Fruit fly (Drosophila melanogaster) whole organism, embryonic: ENCODE data around the gene CG13046.
A peak's percentile ranks its signal among the peaks of the same experiment; 100 is the strongest.

Experiments used
- Ada2b ChIP-seq: fragments of 200-800 bp; sonication (Bioruptor generic); IDR thresholded peaks from 2 replicates; pipeline ENCODE4 v1.3.6; 2022; ENCODE audit warnings: missing biosample characterization, missing genetic modification characterization
- B-H1 ChIP-seq: fragments of 200-800 bp; sonication (Bioruptor generic); IDR thresholded peaks from 3 replicates; pipeline ENCODE4 v1.3.6; 2022; ENCODE audit warnings: missing biosample characterization, missing genetic modification characterization
- CG10147 ChIP-seq: fragments of 200-800 bp; sonication (Bioruptor generic); optimal IDR thresholded peaks from 2 replicates; lab custom pipeline; 2019; ENCODE audit warnings: missing biosample characterization, mild to moderate bottlenecking, missing genetic modification characterization, moderate library complexity
- CG11723 ChIP-seq: fragments of 200-800 bp; sonication (Bioruptor generic); optimal IDR thresholded peaks from 2 replicates; lab custom pipeline; 2017; ENCODE audit warnings: missing biosample characterization, mild to moderate bottlenecking, missing genetic modification characterization
- CG1603 ChIP-seq: fragments of 200-800 bp; sonication (Bioruptor generic); optimal IDR thresholded peaks from 2 replicates; lab custom pipeline; 2019; ENCODE audit warnings: missing biosample characterization, mild to moderate bottlenecking, missing genetic modification characterization, moderate library complexity
- CG17186 ChIP-seq: fragments of 200-800 bp; sonication (Bioruptor generic); optimal IDR thresholded peaks from 3 replicates; lab custom pipeline; 2017; ENCODE audit warnings: missing biosample characterization, missing genetic modification reagents, missing genetic modification characterization
- CG18764 ChIP-seq: fragments of 200-800 bp; sonication (Bioruptor generic); optimal IDR thresholded peaks from 3 replicates; lab custom pipeline; 2016; ENCODE audit warnings: missing biosample characterization, missing genetic modification characterization
- CG2199 ChIP-seq: fragments of 200-800 bp; sonication (Bioruptor generic); IDR thresholded peaks from 3 replicates; pipeline ENCODE4 v1.3.6; 2022; ENCODE audit warnings: missing biosample characterization, missing genetic modification characterization
- CG3065 ChIP-seq: fragments of 200-800 bp; sonication (Bioruptor generic); optimal IDR thresholded peaks from 2 replicates; lab custom pipeline; 2016; ENCODE audit warnings: missing biosample characterization, missing genetic modification characterization
- CG31224 ChIP-seq: fragments of 200-800 bp; sonication (Bioruptor generic); IDR thresholded peaks from 2 replicates; pipeline ENCODE4 v1.3.6; 2022; ENCODE audit warnings: missing biosample characterization, missing genetic modification characterization
- CG31388 ChIP-seq: fragments of 200-800 bp; sonication (Bioruptor generic); optimal IDR thresholded peaks from 2 replicates; lab custom pipeline; 2016; ENCODE audit warnings: missing biosample characterization, missing genetic modification characterization
- CG3281 ChIP-seq: fragments of 200-800 bp; sonication (Bioruptor generic); optimal IDR thresholded peaks from 3 replicates; lab custom pipeline; 2017; ENCODE audit warnings: missing biosample characterization, mild to moderate bottlenecking, missing genetic modification characterization
- CG3838 ChIP-seq: fragments of 200-800 bp; sonication (Bioruptor generic); optimal IDR thresholded peaks from 3 replicates; lab custom pipeline; 2016; ENCODE audit warnings: missing biosample characterization, missing genetic modification characterization
- CG3847 ChIP-seq: fragments of 200-800 bp; sonication (Bioruptor generic); IDR thresholded peaks from 2 replicates; pipeline ENCODE4 v1.3.6; 2022; ENCODE audit warnings: missing biosample characterization, missing genetic modification characterization
- CG6654 ChIP-seq: fragments of 200-800 bp; sonication (Bioruptor generic); optimal IDR thresholded peaks from 2 replicates; lab custom pipeline; 2017; ENCODE audit warnings: missing biosample characterization, mild to moderate bottlenecking, missing genetic modification characterization
- CG6765 ChIP-seq: fragments of 200-800 bp; sonication (Bioruptor generic); optimal IDR thresholded peaks from 3 replicates; lab custom pipeline; 2017; ENCODE audit warnings: missing biosample characterization, mild to moderate bottlenecking, missing genetic modification characterization
- CG7963 ChIP-seq: fragments of 200-800 bp; sonication (Bioruptor generic); IDR thresholded peaks from 3 replicates; pipeline ENCODE4 v1.3.6; 2022; ENCODE audit warnings: missing biosample characterization, missing genetic modification characterization; ENCODE audit not compliant: partially characterized antibody
- Dip2 ChIP-seq: fragments of 200-800 bp; sonication (Bioruptor generic); IDR thresholded peaks from 2 replicates; pipeline ENCODE4 v1.3.6; 2022; ENCODE audit warnings: missing biosample characterization, missing genetic modification characterization
- Gug ChIP-seq: fragments of 200-800 bp; sonication (Bioruptor generic); IDR thresholded peaks from 4 replicates; pipeline ENCODE4 v1.3.6; 2022; ENCODE audit warnings: missing biosample characterization, missing genetic modification characterization
- H2.0 ChIP-seq: fragments of 200-800 bp; sonication (Bioruptor generic); IDR thresholded peaks from 2 replicates; pipeline ENCODE4 v1.3.6; 2022; ENCODE audit warnings: missing biosample characterization, missing genetic modification characterization
- Hsf ChIP-seq: fragments of 200-800 bp; sonication (Bioruptor generic); optimal IDR thresholded peaks from 3 replicates; lab custom pipeline; 2016; ENCODE audit warnings: missing biosample characterization, missing genetic modification characterization
- Med ChIP-seq: fragments of 200-800 bp; sonication (Bioruptor generic); peaks from one replicate; lab custom pipeline; 2016; ENCODE audit warnings: missing biosample characterization, missing genetic modification characterization, mild to moderate bottlenecking, inconsistent platforms, moderate library complexity
- Opbp ChIP-seq: fragments of 200-800 bp; sonication (Bioruptor generic); IDR thresholded peaks from 3 replicates; pipeline ENCODE4 v1.3.6; 2022; ENCODE audit warnings: missing biosample characterization, missing genetic modification characterization; ENCODE audit not compliant: partially characterized antibody
- dm ChIP-seq: fragments of 200-800 bp; sonication (Bioruptor generic); optimal IDR thresholded peaks from 3 replicates; lab custom pipeline; 2016; ENCODE audit warnings: missing biosample characterization, missing genetic modification characterization
- dpn ChIP-seq, 2 experiments: fragments of 200-800 bp; sonication (Bioruptor generic); optimal IDR thresholded peaks; 3 replicates each; lab custom pipeline; 2016; ENCODE audit warnings: missing biosample characterization in 2 of 2, missing genetic modification characterization in 2 of 2
- ewg ChIP-seq: fragments of 200-800 bp; sonication (Bioruptor generic); optimal IDR thresholded peaks from 3 replicates; lab custom pipeline; 2017; ENCODE audit warnings: mild to moderate bottlenecking, missing biosample characterization, missing genetic modification reagents, missing genetic modification characterization
- gem ChIP-seq: fragments of 200-800 bp; sonication (Bioruptor generic); optimal IDR thresholded peaks from 2 replicates; lab custom pipeline; 2019; ENCODE audit warnings: missing biosample characterization, mild to moderate bottlenecking, missing genetic modification characterization, moderate library complexity
- hkb ChIP-seq, 2 experiments: fragments of 200-800 bp in 1 of 2; fragments of >200 bp in 1 of 2; sonication (Bioruptor generic) in 1 of 2; IDR thresholded peaks in 1 of 2; optimal IDR thresholded peaks in 1 of 2; 2 replicates each; pipeline versions ENCODE4 v1.3.6 to Lab custom; 2017 to 2022; ENCODE audit warnings: missing biosample characterization in 1 of 2, missing genetic modification characterization in 1 of 2
- jing ChIP-seq: fragments of 200-800 bp; sonication (Bioruptor generic); optimal IDR thresholded peaks from 2 replicates; lab custom pipeline; 2018; ENCODE audit warnings: missing biosample characterization, mild to moderate bottlenecking, missing genetic modification characterization
- jumu ChIP-seq: fragments of 200-800 bp; sonication (Bioruptor generic); optimal IDR thresholded peaks from 3 replicates; lab custom pipeline; 2016; ENCODE audit warnings: missing biosample characterization, missing genetic modification characterization
- maf-S ChIP-seq: fragments of 200-800 bp; sonication (Bioruptor generic); optimal IDR thresholded peaks from 2 replicates; lab custom pipeline; 2016; ENCODE audit warnings: missing biosample characterization, missing genetic modification characterization
- pfk ChIP-seq: fragments of 200-800 bp; sonication (Bioruptor generic); optimal IDR thresholded peaks from 2 replicates; lab custom pipeline; 2018; ENCODE audit warnings: missing biosample characterization, mild to moderate bottlenecking, missing genetic modification characterization, moderate library complexity
- slbo ChIP-seq: fragments of 200-800 bp; sonication (Bioruptor generic); IDR thresholded peaks from 2 replicates; pipeline ENCODE4 v1.3.6; 2022; ENCODE audit warnings: missing biosample characterization, missing genetic modification characterization
- tgo ChIP-seq: fragments of 200-800 bp; sonication (Bioruptor generic); IDR thresholded peaks from 3 replicates; pipeline ENCODE4 v1.3.6; 2022; ENCODE audit warnings: missing biosample characterization, missing genetic modification characterization
- toy ChIP-seq: fragments of 200-800 bp; sonication (Bioruptor generic); IDR thresholded peaks from 2 replicates; pipeline ENCODE4 v1.3.6; 2022; ENCODE audit warnings: missing biosample characterization, missing genetic modification characterization
- vnd ChIP-seq: fragments of 200-800 bp; sonication (Bioruptor generic); IDR thresholded peaks from 3 replicates; pipeline ENCODE4 v1.3.6; 2022; ENCODE audit warnings: missing biosample characterization, missing genetic modification characterization; ENCODE audit not compliant: partially characterized antibody
- zfh2 ChIP-seq: fragments of 200-800 bp; sonication (Bioruptor generic); optimal IDR thresholded peaks from 2 replicates; lab custom pipeline; 2016; ENCODE audit warnings: missing biosample characterization, missing genetic modification characterization

CG13046 gene

dm6 chr3L:16309972-16310371, 21.8 kb upstream of the CG13046 start (continued):
- TF ChIP-seq Hsf (GFP tag; lab: Kevin White, UChicago) (no peak), CG3065 (GFP tag; lab: Kevin White, UChicago) (no peak), B-H1 (GFP tag; lab: Robert Waterston, UW) (no peak), Dip2 (no peak), CG31388 (GFP tag; lab: Kevin White, UChicago) (no peak), pfk (GFP tag; lab: Kevin White, UChicago) (no peak), CG17186 (no peak), CG3847 (GFP tag; lab: Robert Waterston, UW) (peak; percentile 26; the same call in 1 of the 2 replicates), toy (GFP tag; lab: Robert Waterston, UW) (no peak), jumu (GFP tag; lab: Kevin White, UChicago) (peak; percentile 21), zfh2 (GFP tag; lab: Kevin White, UChicago) (peak; percentile 76), maf-S (GFP tag; lab: Kevin White, UChicago) (no peak), slbo (peak; percentile 72), H2.0 (GFP tag; lab: Robert Waterston, UW) (peak; percentile 49; the same call in 1 of the 2 replicates), CG1603 (tag; lab: Kevin White, UChicago) (no peak), jing (no peak), CG11723 (GFP tag; lab: Kevin White, UChicago) (no peak), CG3281 (GFP tag; lab: Kevin White, UChicago) (peak; percentile 27), Opbp (GFP tag; lab: Robert Waterston, UW) (no peak), dm (no peak), CG6765 (GFP tag; lab: Kevin White, UChicago) (no peak), ewg (GFP tag; lab: Kevin White, UChicago) (no peak), CG6654 (GFP tag; lab: Kevin White, UChicago) (no peak), CG10147 (GFP tag; lab: Kevin White, UChicago) (no peak), Ada2b (GFP tag; lab: Robert Waterston, UW) (no peak), CG3838 (GFP tag; lab: Kevin White, UChicago) (no peak), dpn (GFP tag; optimal IDR thresholded peaks at IDR 0.05; lab: Kevin White, UChicago) (no peak), vnd (no peak), hkb (optimal IDR thresholded peaks at IDR 0.05; lab: Kevin White, UChicago) (no peak), hkb (GFP tag; IDR thresholded peaks at IDR 0.05; lab: Robert Waterston, UW) (0 out of 2 replicates have a peak, but pooled peaks have one; percentile 31), gem (tag; lab: Kevin White, UChicago) (peak; percentile 35), Med (peak; percentile 86), CG31224 (GFP tag; lab: Robert Waterston, UW) (0 out of 2 replicates have a peak, but pooled peaks have one; percentile 20), CG7963 (GFP tag; lab: Robert Waterston, UW) (no peak), CG2199 (GFP tag; lab: Robert Waterston, UW) (no peak), tgo (no peak; the same call in 2 of the 3 replicates), CG18764 (no peak)

DNA sequence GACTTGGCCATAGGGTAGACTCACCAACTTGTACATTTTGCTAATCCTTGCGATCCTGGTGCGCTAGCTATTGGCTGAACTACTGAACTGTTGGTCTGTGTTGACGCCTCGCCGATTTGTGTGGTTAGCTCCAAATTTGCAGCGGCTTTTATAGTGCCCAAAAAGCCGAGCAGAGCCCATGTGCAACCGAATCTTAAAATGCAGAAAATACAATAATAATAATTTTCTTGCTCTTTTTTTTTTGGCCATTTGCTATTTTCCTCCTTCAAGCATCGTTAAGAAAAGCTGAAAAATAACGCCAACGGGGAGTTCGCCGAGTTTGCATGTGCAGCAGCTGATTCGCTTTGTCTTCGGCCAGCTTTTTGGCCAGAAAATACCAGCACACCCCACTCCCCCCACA, 20.2 kb upstream of the CG13046 start, which contains the start of gene CG13042:
TSS of gene CG13042 (minus strand) at position 101 of the 400 bp plus-strand sequence.
- no peak for TF ChIP-seq CG6765 (GFP tag; lab: Kevin White, UChicago)
- 0 out of 4 replicates have a peak, but pooled peaks have one; percentile 2 for TF ChIP-seq Gug (GFP tag; lab: Robert Waterston, UW)
